Worm (Caenorhabditis elegans): ENCODE data around the gene sfxn-5.

Gene sfxn-5

ce11 chrII:8106921-8107695, 2.3 kb upstream of the sfxn-5 start, which contains the start of the genes chst-1 and C41C4.9:
chst-1 (minus strand) TSS chrII:8106971.
C41C4.9 (plus strand) TSS chrII:8107645.
- TF ChIP-seq ces-1 (GFP tag; optimal IDR thresholded peaks at IDR 0.05): no peak
- peak; percentile 16 for TF ChIP-seq lsy-2 (tag; optimal IDR thresholded peaks at IDR 0.05)
- TF ChIP-seq mep-1 (tag; optimal IDR thresholded peaks at IDR 0.05): peak; percentile 63
- no peak for TF ChIP-seq nhr-2 (tag; optimal IDR thresholded peaks at IDR 0.05)
- TF ChIP-seq snpc-4 (tag; optimal IDR thresholded peaks at IDR 0.05): no peak
- peak; percentile 97 for TF ChIP-seq drap-1 (GFP tag; optimal IDR thresholded peaks at IDR 0.05)
- peak; percentile 31 for TF ChIP-seq ztf-11 (tag; optimal IDR thresholded peaks at IDR 0.05)
- TF ChIP-seq unc-62 (GFP tag; optimal IDR thresholded peaks at IDR 0.05): peak; percentile 80
- no peak for TF ChIP-seq nhr-12 (tag; optimal IDR thresholded peaks at IDR 0.05)
- TF ChIP-seq elt-3 (tag; optimal IDR thresholded peaks at IDR 0.05): peak; percentile 73
- peak; percentile 90 for TF ChIP-seq tbx-8 (GFP tag; optimal IDR thresholded peaks at IDR 0.05)
- peak; percentile 54 for TF ChIP-seq unc-39 (tag; optimal IDR thresholded peaks at IDR 0.05)
- peak; percentile 94 for TF ChIP-seq M03D4.4 (tag; optimal IDR thresholded peaks at IDR 0.05)
- TF ChIP-seq zip-8 (tag; optimal IDR thresholded peaks at IDR 0.05): no peak
- peak; percentile 66 for TF ChIP-seq hlh-1 (tag; optimal IDR thresholded peaks at IDR 0.05)
- no peak for TF ChIP-seq blmp-1 (tag; optimal IDR thresholded peaks at IDR 0.05)
- TF ChIP-seq mls-2 (tag; optimal IDR thresholded peaks at IDR 0.05): peak; percentile 97
- TF ChIP-seq mab-5 (tag; optimal IDR thresholded peaks at IDR 0.05): no peak
- peak; percentile 97 for TF ChIP-seq sptf-1 (tag; optimal IDR thresholded peaks at IDR 0.05)
- peak; percentile 97 for TF ChIP-seq cnd-1 (tag; optimal IDR thresholded peaks at IDR 0.05)
- TF ChIP-seq ham-2 (GFP tag; optimal IDR thresholded peaks at IDR 0.05): peak; percentile 90
- peak; percentile 96 for TF ChIP-seq ceh-83 (GFP tag; optimal IDR thresholded peaks at IDR 0.05)
- no peak for TF ChIP-seq elt-1 (tag; optimal IDR thresholded peaks at IDR 0.05; ENCODE audit: borderline replicate concordance, insufficient read depth)
- TF ChIP-seq nhr-28 (tag; optimal IDR thresholded peaks at IDR 0.05): peak; percentile 35
- TF ChIP-seq ceh-43 (GFP tag; optimal IDR thresholded peaks at IDR 0.05): peak; percentile 90
- no peak for TF ChIP-seq nhr-237 (tag; optimal IDR thresholded peaks at IDR 0.05)
- TF ChIP-seq unc-120 (tag; optimal IDR thresholded peaks at IDR 0.05; ENCODE audit: poor library complexity, severe bottlenecking): peak; percentile 95
- TF ChIP-seq pha-4 (tag; optimal IDR thresholded peaks at IDR 0.05): peak; percentile 80
- peak; percentile 97 for TF ChIP-seq lin-32 (GFP tag; optimal IDR thresholded peaks at IDR 0.05)
- peak; percentile 87 for TF ChIP-seq flh-1 (GFP tag; optimal IDR thresholded peaks at IDR 0.05)
- no peak for TF ChIP-seq ceh-39 (tag; optimal IDR thresholded peaks at IDR 0.05)
- peak; percentile 29 for TF ChIP-seq lin-13 (tag; optimal IDR thresholded peaks at IDR 0.05)
- TF ChIP-seq sem-2 (GFP tag; optimal IDR thresholded peaks at IDR 0.05): peak; percentile 88
- no peak for TF ChIP-seq nhr-76 (tag; optimal IDR thresholded peaks at IDR 0.05)
- TF ChIP-seq bed-3 (GFP tag; optimal IDR thresholded peaks at IDR 0.05): peak; percentile 91

ce11 chrII:8102041-8102440, 2.8 kb downstream of the sfxn-5 start, which contains the start of gene sre-2:
sre-2 (minus strand) TSS chrII:8102141.
- TF ChIP-seq elt-1 (tag; optimal IDR thresholded peaks at IDR 0.05; ENCODE audit: borderline replicate concordance, insufficient read depth) (no peak), lin-32 (GFP tag; optimal IDR thresholded peaks at IDR 0.05) (no peak), sptf-1 (tag; optimal IDR thresholded peaks at IDR 0.05) (no peak)

ce11 chrII:8099212-8099784, 5.6 kb downstream of the sfxn-5 start:
- no peak for TF ChIP-seq elt-1 (tag; optimal IDR thresholded peaks at IDR 0.05; ENCODE audit: borderline replicate concordance, insufficient read depth)
- TF ChIP-seq pha-4 (tag; optimal IDR thresholded peaks at IDR 0.05): no peak
- no peak for TF ChIP-seq unc-39 (tag; optimal IDR thresholded peaks at IDR 0.05)
- no peak for TF ChIP-seq unc-62 (GFP tag; optimal IDR thresholded peaks at IDR 0.05)
- TF ChIP-seq sptf-1 (tag; optimal IDR thresholded peaks at IDR 0.05): no peak
- no peak for TF ChIP-seq blmp-1 (tag; optimal IDR thresholded peaks at IDR 0.05)
- peak; percentile 49 for TF ChIP-seq nhr-2 (tag; optimal IDR thresholded peaks at IDR 0.05)
- TF ChIP-seq ces-1 (GFP tag; optimal IDR thresholded peaks at IDR 0.05): no peak

All from whole organism, mixed stage, embryonic.